Worm (Caenorhabditis elegans): Measurements from ENCODE around the gene str-205.

Gene str-205

DNA sequence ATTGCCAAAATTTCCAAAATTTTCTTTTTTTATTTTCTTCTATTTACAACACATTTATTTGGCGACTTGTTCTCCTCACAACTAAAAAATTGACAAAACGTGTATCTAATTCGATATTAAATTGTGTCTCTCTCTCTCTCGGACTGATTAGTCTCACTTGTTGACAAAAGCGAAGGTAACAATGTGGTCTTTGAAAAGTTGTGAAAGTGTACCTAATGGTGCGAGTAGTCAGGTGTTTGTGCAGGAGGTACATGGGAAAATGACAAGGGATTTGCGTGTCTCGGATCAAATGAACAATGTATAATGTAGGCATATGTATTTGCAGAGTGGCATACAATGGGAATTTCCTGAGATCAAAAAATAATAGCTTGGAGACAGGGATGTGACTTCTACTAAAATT lies 39.8 kb upstream of the str-205 start:
- TF ChIP-seq ama-1 (optimal IDR thresholded peaks at IDR 0.05) (no peak), ceh-90 (tag; optimal IDR thresholded peaks at IDR 0.05) (no peak), tlp-1 (tag; optimal IDR thresholded peaks at IDR 0.05) (no peak), snpc-4 (tag; optimal IDR thresholded peaks at IDR 0.05) (no peak), nhr-77 (tag; optimal IDR thresholded peaks at IDR 0.05) (no peak), nhr-12 (tag; optimal IDR thresholded peaks at IDR 0.05) (no peak), C04F5.9 (tag; optimal IDR thresholded peaks at IDR 0.05) (no peak), unc-62 (GFP tag; optimal IDR thresholded peaks at IDR 0.05) (no peak), C16A3.4 (tag; optimal IDR thresholded peaks at IDR 0.05) (no peak), lin-35 (GFP tag; optimal IDR thresholded peaks at IDR 0.05) (peak in 1 of 2 experiments; percentile 48), jun-1 (tag; optimal IDR thresholded peaks at IDR 0.05) (no peak), swsn-7 (tag; optimal IDR thresholded peaks at IDR 0.05) (no peak), elt-2 (tag; optimal IDR thresholded peaks at IDR 0.05) (peak; percentile 14), ceh-88 (GFP tag; IDR thresholded peaks at IDR 0.05) (no peak), zag-1 (tag; optimal IDR thresholded peaks at IDR 0.05) (no peak), efl-1 (optimal IDR thresholded peaks at IDR 0.05) (no peak), efl-1 (GFP tag; optimal IDR thresholded peaks at IDR 0.05 in 1 of 2) (no peak), fkh-8 (tag; optimal IDR thresholded peaks at IDR 0.05) (peak; percentile 19), grh-1 (GFP tag; IDR thresholded peaks at IDR 0.05) (no peak), elt-3 (tag; optimal IDR thresholded peaks at IDR 0.05) (peak in 1 of 6 experiments; percentile 25), sptf-1 (tag; optimal IDR thresholded peaks at IDR 0.05) (no peak), efl-3 (GFP tag; optimal IDR thresholded peaks at IDR 0.05) (no peak), sox-4 (tag; optimal IDR thresholded peaks at IDR 0.05) (no peak), mef-2 (tag; optimal IDR thresholded peaks at IDR 0.05) (no peak), fkh-4 (tag; optimal IDR thresholded peaks at IDR 0.05; ENCODE audit: borderline replicate concordance) (no peak), lin-14 (GFP tag; optimal IDR thresholded peaks at IDR 0.05) (no peak), isw-1 (GFP tag; IDR thresholded peaks at IDR 0.05) (no peak), ceh-63 (GFP tag; optimal IDR thresholded peaks at IDR 0.05) (no peak), hlh-17 (GFP tag; optimal IDR thresholded peaks at IDR 0.05; ENCODE audit: borderline replicate concordance) (no peak), nhr-85 (tag) (no peak), ets-5 (GFP tag; IDR thresholded peaks at IDR 0.05) (no peak), F16B12.6 (tag; optimal IDR thresholded peaks at IDR 0.05) (no peak), pqm-1 (tag; optimal IDR thresholded peaks at IDR 0.05) (no peak), aha-1 (tag; optimal IDR thresholded peaks at IDR 0.05) (no peak), mdl-1 (tag; optimal IDR thresholded peaks at IDR 0.05) (peak in 1 of 2 experiments; percentile 5), skn-1 (tag; optimal IDR thresholded peaks at IDR 0.05) (no peak), nhr-20 (tag; optimal IDR thresholded peaks at IDR 0.05) (peak; percentile 35), lsy-2 (tag; optimal IDR thresholded peaks at IDR 0.05) (no peak), lin-13 (GFP tag; optimal IDR thresholded peaks at IDR 0.05) (no peak), fkh-10 (GFP tag; optimal IDR thresholded peaks at IDR 0.05) (no peak), blmp-1 (tag; optimal IDR thresholded peaks at IDR 0.05) (peak; percentile 79), unc-86 (tag; optimal IDR thresholded peaks at IDR 0.05) (no peak), snu-23 (GFP tag; optimal IDR thresholded peaks at IDR 0.05) (no peak), irx-1 (tag; optimal IDR thresholded peaks at IDR 0.05) (no peak), ceh-82 (tag; optimal IDR thresholded peaks at IDR 0.05) (no peak), Y116A8C.19 (tag; optimal IDR thresholded peaks at IDR 0.05; ENCODE audit: borderline replicate concordance) (no peak), nhr-11 (tag; optimal IDR thresholded peaks at IDR 0.05) (no peak), unc-30 (tag; optimal IDR thresholded peaks at IDR 0.05) (no peak), rnt-1 (tag; optimal IDR thresholded peaks at IDR 0.05) (no peak), zip-4 (GFP tag; optimal IDR thresholded peaks at IDR 0.05) (no peak), nhr-76 (tag; optimal IDR thresholded peaks at IDR 0.05) (no peak), unc-130 (tag; optimal IDR thresholded peaks at IDR 0.05) (no peak), pag-3 (tag; optimal IDR thresholded peaks at IDR 0.05; ENCODE audit: borderline replicate concordance, insufficient read depth) (no peak), mab-9 (GFP tag; IDR thresholded peaks at IDR 0.05) (no peak), hlh-4 (tag; optimal IDR thresholded peaks at IDR 0.05) (no peak)

Measured in whole organism, L1 larva.